Fruit fly (Drosophila melanogaster) whole organism, adult: Measurements from ENCODE around the gene CG11655.
A peak's percentile ranks its signal among the peaks of the same experiment; 100 is the strongest.

ENCODE experiments used
- CG11617 ChIP-seq: fragments of 200-800 bp; sonication (Bioruptor generic); optimal IDR thresholded peaks from 2 replicates; lab custom pipeline; 2017; ENCODE audit warnings: mild to moderate bottlenecking, missing biosample characterization, missing genetic modification reagents, missing genetic modification characterization
- CG12768 ChIP-seq: fragments of 200-800 bp; sonication (Bioruptor generic); optimal IDR thresholded peaks from 2 replicates; lab custom pipeline; 2017; ENCODE audit warnings: missing biosample characterization, missing genetic modification characterization, mild to moderate bottlenecking, moderate library complexity, missing genetic modification reagents
- CG14711 ChIP-seq: fragments of 200-800 bp; sonication (Bioruptor generic); optimal IDR thresholded peaks from 2 replicates; lab custom pipeline; 2018; ENCODE audit warnings: missing biosample characterization, mild to moderate bottlenecking, missing genetic modification characterization, moderate library complexity
- CG1620 ChIP-seq: fragments of 200-800 bp; sonication (Bioruptor generic); optimal IDR thresholded peaks from 2 replicates; lab custom pipeline; 2016; ENCODE audit warnings: missing biosample characterization, missing genetic modification characterization
- CG33017 ChIP-seq: fragments of 200-800 bp; sonication (Bioruptor generic); optimal IDR thresholded peaks from 2 replicates; lab custom pipeline; 2018; ENCODE audit warnings: missing biosample characterization, mild to moderate bottlenecking, missing genetic modification characterization, moderate library complexity
- CG5204 ChIP-seq: fragments of 200-800 bp; sonication (Bioruptor generic); optimal IDR thresholded peaks from 2 replicates; lab custom pipeline; 2016; ENCODE audit warnings: missing biosample characterization, missing genetic modification characterization
- CG7045 ChIP-seq: fragments of 200-800 bp; sonication (Bioruptor generic); optimal IDR thresholded peaks from 2 replicates; lab custom pipeline; 2017; ENCODE audit warnings: missing biosample characterization, mild to moderate bottlenecking, missing genetic modification characterization
- CG7101 ChIP-seq: fragments of 200-800 bp; sonication (Bioruptor generic); optimal IDR thresholded peaks from 2 replicates; lab custom pipeline; 2018; ENCODE audit warnings: missing biosample characterization, mild to moderate bottlenecking, missing genetic modification characterization, moderate library complexity
- Clk ChIP-seq: fragments of 200-800 bp; sonication (Bioruptor generic); optimal IDR thresholded peaks from 2 replicates; lab custom pipeline; 2017; ENCODE audit warnings: missing biosample characterization, missing genetic modification characterization
- Crg-1 ChIP-seq: fragments of 200-800 bp; sonication (Bioruptor generic); optimal IDR thresholded peaks from 2 replicates; lab custom pipeline; 2016; ENCODE audit warnings: missing biosample characterization, missing genetic modification characterization
- Hr96 ChIP-seq: fragments of 200-800 bp; sonication (Bioruptor generic); optimal IDR thresholded peaks from 2 replicates; lab custom pipeline; 2016; ENCODE audit warnings: missing biosample characterization, missing genetic modification characterization
- Mnt ChIP-seq: fragments of 200-800 bp; sonication (Bioruptor generic); optimal IDR thresholded peaks from 2 replicates; lab custom pipeline; 2016; ENCODE audit warnings: missing biosample characterization, mild to moderate bottlenecking, missing genetic modification characterization
- bab1 ChIP-seq: fragments of 200-800 bp; sonication (Bioruptor generic); optimal IDR thresholded peaks from 3 replicates; lab custom pipeline; 2019; ENCODE audit warnings: missing biosample characterization, mild to moderate bottlenecking, missing genetic modification characterization, moderate library complexity
- cic ChIP-seq: fragments of 200-800 bp; sonication (Bioruptor generic); optimal IDR thresholded peaks from 2 replicates; lab custom pipeline; 2017; ENCODE audit warnings: missing biosample characterization, mild to moderate bottlenecking, missing genetic modification characterization, moderate library complexity
- cnc ChIP-seq, 2 experiments: fragments of >200 bp; optimal IDR thresholded peaks; 2 replicates each; lab custom pipeline; 2017
- kay ChIP-seq: fragments of 200-800 bp; sonication (Bioruptor generic); peaks from one replicate; lab custom pipeline; 2016; ENCODE audit warnings: missing biosample characterization, missing genetic modification characterization, borderline replicate concordance
- ovo ChIP-seq: fragments of 200-800 bp; sonication (Bioruptor generic); optimal IDR thresholded peaks from 2 replicates; lab custom pipeline; 2016; ENCODE audit warnings: missing biosample characterization, missing genetic modification characterization
- pad ChIP-seq: fragments of 200-800 bp; sonication (Bioruptor generic); optimal IDR thresholded peaks from 3 replicates; lab custom pipeline; 2017; ENCODE audit warnings: missing biosample characterization, missing genetic modification characterization, mild to moderate bottlenecking, moderate library complexity, missing genetic modification reagents
- tj ChIP-seq: fragments of 200-800 bp; sonication (Bioruptor generic); optimal IDR thresholded peaks from 3 replicates; lab custom pipeline; 2017; ENCODE audit warnings: missing biosample characterization, mild to moderate bottlenecking, missing genetic modification characterization, moderate library complexity
- toe ChIP-seq: fragments of 200-800 bp; sonication (Bioruptor generic); optimal IDR thresholded peaks from 2 replicates; lab custom pipeline; 2016; ENCODE audit warnings: missing biosample characterization, missing genetic modification characterization

Gene CG11655

dm6 chrX:15449490-15450326 is 3.6 kb upstream of the CG11655 start, which contains the start of the genes Scamp and Ahcy:
TSS of gene Scamp (minus strand) at chrX:15449883.
TSS of gene Ahcy (plus strand) at chrX:15450261.
- TF ChIP-seq cic (GFP tag; lab: Kevin White, UChicago) (no peak), CG1620 (GFP tag; lab: Kevin White, UChicago) (no peak), toe (GFP tag; lab: Kevin White, UChicago) (peak; percentile 23), pad (no peak), kay (GFP tag; lab: Kevin White, UChicago) (peak; percentile 51), CG14711 (tag; lab: Kevin White, UChicago) (no peak), Hr96 (peak; percentile 31), CG5204 (GFP tag; lab: Kevin White, UChicago) (peak; percentile 40), CG7101 (tag; lab: Kevin White, UChicago) (peak; percentile 11), CG12768 (GFP tag; lab: Kevin White, UChicago) (no peak), Clk (no peak), cnc (optimal IDR thresholded peaks at IDR 0.05; lab: Kevin White, UChicago) (peak in 1 of 2 experiments; percentile 35), ovo (GFP tag; lab: Kevin White, UChicago) (no peak), bab1 (GFP tag; lab: Kevin White, UChicago) (no peak), Crg-1 (GFP tag; lab: Kevin White, UChicago) (peak; percentile 11), CG11617 (GFP tag; lab: Kevin White, UChicago) (peak; percentile 37), Mnt (GFP tag; lab: Kevin White, UChicago) (no peak), tj (no peak), CG7045 (GFP tag; lab: Kevin White, UChicago) (no peak), CG33017 (tag; lab: Kevin White, UChicago) (no peak)

- TF ChIP-seq cic (GFP tag; lab: Kevin White, UChicago) (no peak), bab1 (GFP tag; lab: Kevin White, UChicago) (no peak), CG11617 (GFP tag; lab: Kevin White, UChicago) (no peak), CG5204 (GFP tag; lab: Kevin White, UChicago) (no peak), Mnt (GFP tag; lab: Kevin White, UChicago) (peak; percentile 96), Clk (no peak), cnc (optimal IDR thresholded peaks at IDR 0.05; lab: Kevin White, UChicago) (peak in 1 of 2 experiments; percentile 18), toe (GFP tag; lab: Kevin White, UChicago) (no peak)
Measured at dm6 chrX:15450327-15450644, 3.0 kb upstream of the CG11655 start.

- TF ChIP-seq CG12768 (GFP tag; lab: Kevin White, UChicago) (no peak), Mnt (GFP tag; lab: Kevin White, UChicago) (peak; percentile 19), bab1 (GFP tag; lab: Kevin White, UChicago) (peak; percentile 48), ovo (GFP tag; lab: Kevin White, UChicago) (no peak), CG14711 (tag; lab: Kevin White, UChicago) (peak; percentile 24), CG1620 (GFP tag; lab: Kevin White, UChicago) (peak; percentile 36), kay (GFP tag; lab: Kevin White, UChicago) (no peak)
Measured at dm6 chrX:15462436-15462857, 9.2 kb downstream of the CG11655 start, which contains the start of the genes shtd, CG6294 and CG6299. TSS of gene shtd (minus strand) at chrX:15462441. TSS of gene CG6294 (plus strand) at chrX:15462722. TSS of gene CG6299 (plus strand) at chrX:15462722.

dm6 chrX:15464531-15464930 is 11.3 kb downstream of the CG11655 start:
- TF ChIP-seq CG12768 (GFP tag; lab: Kevin White, UChicago) (no peak), cic (GFP tag; lab: Kevin White, UChicago) (peak; percentile 5)

- no peak for TF ChIP-seq CG12768 (GFP tag; lab: Kevin White, UChicago)
- no peak for TF ChIP-seq CG7045 (GFP tag; lab: Kevin White, UChicago)
- TF ChIP-seq bab1 (GFP tag; lab: Kevin White, UChicago) = no peak
- no peak for TF ChIP-seq CG33017 (tag; lab: Kevin White, UChicago)
- peak; percentile 15 for TF ChIP-seq Mnt (GFP tag; lab: Kevin White, UChicago)
- TF ChIP-seq pad = peak; percentile 97
- TF ChIP-seq kay (GFP tag; lab: Kevin White, UChicago) = no peak
- TF ChIP-seq CG1620 (GFP tag; lab: Kevin White, UChicago) = no peak
- no peak for TF ChIP-seq CG14711 (tag; lab: Kevin White, UChicago)
- no peak for TF ChIP-seq CG5204 (GFP tag; lab: Kevin White, UChicago)
- no peak for TF ChIP-seq toe (GFP tag; lab: Kevin White, UChicago)
- TF ChIP-seq cnc (optimal IDR thresholded peaks at IDR 0.05; lab: Kevin White, UChicago) = no peak
- peak; percentile 26 for TF ChIP-seq cic (GFP tag; lab: Kevin White, UChicago)
Measured at dm6 chrX:15465410-15465809, 12.1 kb downstream of the CG11655 start.

- TF ChIP-seq CG33017 (tag; lab: Kevin White, UChicago) (no peak), cnc (optimal IDR thresholded peaks at IDR 0.05; lab: Kevin White, UChicago) (no peak), CG14711 (tag; lab: Kevin White, UChicago) (no peak), toe (GFP tag; lab: Kevin White, UChicago) (no peak), kay (GFP tag; lab: Kevin White, UChicago) (no peak)
Measured at dm6 chrX:15467402-15467941, 14.2 kb downstream of the CG11655 start, which contains the start of the genes CG15642 and CG15641. TSS of gene CG15642 (minus strand) at chrX:15467757. TSS of gene CG15641 (plus strand) at chrX:15467891.
